Worm (Caenorhabditis elegans): ENCODE measurements around the gene famh-161.

DNA sequence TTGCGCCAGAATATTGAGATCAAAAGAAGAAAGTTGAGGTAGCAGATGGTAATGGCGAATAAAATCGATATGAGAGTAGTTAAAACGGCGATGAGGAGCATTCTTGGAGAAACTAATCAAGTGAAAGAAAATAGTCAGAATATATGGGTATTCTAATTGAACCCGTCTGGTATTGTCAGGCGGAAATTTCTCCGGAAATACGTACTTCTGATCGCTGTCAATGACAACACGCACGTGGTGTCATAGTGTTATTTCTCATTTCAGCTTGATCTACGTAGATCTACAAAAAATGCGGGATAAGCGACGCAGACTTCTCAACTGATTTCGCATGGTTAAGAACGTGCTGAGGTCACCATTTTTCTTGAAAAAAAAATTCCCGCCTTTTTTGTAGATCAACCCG, 41.6 kb downstream of the famh-161 start, which contains the start of gene srbc-79:
- no peak for TF ChIP-seq dmd-4 (tag; optimal IDR thresholded peaks at IDR 0.05; ENCODE audit: borderline replicate concordance)
- TF ChIP-seq tbx-2 (tag; optimal IDR thresholded peaks at IDR 0.05): no peak
- no peak for TF ChIP-seq ceh-48 (tag; optimal IDR thresholded peaks at IDR 0.05)
- TF ChIP-seq pag-3 (tag; optimal IDR thresholded peaks at IDR 0.05; ENCODE audit: borderline replicate concordance): no peak
- no peak for TF ChIP-seq nhr-11 (tag; optimal IDR thresholded peaks at IDR 0.05)
- no peak for TF ChIP-seq unc-86 (tag; optimal IDR thresholded peaks at IDR 0.05)
- TF ChIP-seq hlh-30 (tag; optimal IDR thresholded peaks at IDR 0.05; ENCODE audit: insufficient read depth): no peak

Data from whole organism, late embryonic.